Fruit fly (Drosophila melanogaster) ovary, adult (tissue): ENCODE measurements around the gene fws.

Source experiments
- CG17801 ChIP-seq: fragments of 200-800 bp; optimal IDR thresholded peaks from 2 replicates; lab custom pipeline; 2019; ENCODE audit warnings: missing biosample characterization, mild to moderate bottlenecking, missing genetic modification characterization, moderate library complexity; ENCODE audit not compliant: partially characterized antibody

The fws gene

dm6 chr2L:17480943-17481580, at the start of gene fws, which contains the start of gene Lamtor3:
TSS of gene fws (minus strand) at chr2L:17481029.
TSS of gene Lamtor3 (plus strand) at chr2L:17481231.
- peak; percentile 96 for TF ChIP-seq CG17801 (GFP tag; lab: Kevin White, UChicago)

dm6 chr2L:17529022-17529421, 48.2 kb upstream of the fws start, which contains the start of gene CG15144:
TSS of gene CG15144 (minus strand) at chr2L:17529122.
- no peak for TF ChIP-seq CG17801 (GFP tag; lab: Kevin White, UChicago)

- no peak for TF ChIP-seq CG17801 (GFP tag; lab: Kevin White, UChicago)
These were observed 43.6 kb upstream of the fws start, which contains the start of gene CG15143 for dm6 chr2L:17524449-17524848. TSS of gene CG15143 (minus strand) at chr2L:17524549.

dm6 chr2L:17514090-17514715, 33.4 kb upstream of the fws start:
- TF ChIP-seq CG17801 (GFP tag; lab: Kevin White, UChicago) = no peak

dm6 chr2L:17500946-17501451, 20.2 kb upstream of the fws start, which contains the start of the genes mEFTs and Dhc36C:
TSS of gene mEFTs (minus strand) at chr2L:17501106.
TSS of gene Dhc36C (plus strand) at chr2L:17501401.
- no peak for TF ChIP-seq CG17801 (GFP tag; lab: Kevin White, UChicago)

- TF ChIP-seq CG17801 (GFP tag; lab: Kevin White, UChicago) = no peak
These were observed 17.9 kb upstream of the fws start, which contains the start of gene CG15142 for dm6 chr2L:17498721-17499120. TSS of gene CG15142 (minus strand) at chr2L:17498821.

dm6 chr2L:17497108-17497507, 16.3 kb upstream of the fws start, which contains the start of gene qua:
TSS of gene qua (minus strand) at chr2L:17497208.
- TF ChIP-seq CG17801 (GFP tag; lab: Kevin White, UChicago) = no peak

dm6 chr2L:17495759-17496158, 14.9 kb upstream of the fws start:
- no peak for TF ChIP-seq CG17801 (GFP tag; lab: Kevin White, UChicago)

dm6 chr2L:17492680-17493079, 11.9 kb upstream of the fws start:
- no peak for TF ChIP-seq CG17801 (GFP tag; lab: Kevin White, UChicago)

- TF ChIP-seq CG17801 (GFP tag; lab: Kevin White, UChicago) = no peak
These were observed 5.4 kb upstream of the fws start, which contains the start of gene CG43220 for dm6 chr2L:17486264-17486663. TSS of gene CG43220 (plus strand) at chr2L:17486564.

- no peak for TF ChIP-seq CG17801 (GFP tag; lab: Kevin White, UChicago)
These were observed 4.6 kb upstream of the fws start, which contains the start of the genes CG43221 and CG43645 for dm6 chr2L:17485457-17485856. TSS of gene CG43221 (plus strand) at chr2L:17485757. TSS of gene CG43645 (plus strand) at chr2L:17485757.

- peak; percentile 84 for TF ChIP-seq CG17801 (GFP tag; lab: Kevin White, UChicago)
These were observed 3.3 kb upstream of the fws start, which contains the start of the genes GCS2beta and CG5131 for dm6 chr2L:17484174-17484573. TSS of gene GCS2beta (minus strand) at chr2L:17484307. TSS of gene CG5131 (plus strand) at chr2L:17484501.

- TF ChIP-seq CG17801 (GFP tag; lab: Kevin White, UChicago) = peak; percentile 15
These were observed 3.1 kb downstream of the fws start, which contains the start of gene cass for dm6 chr2L:17477710-17478109. TSS of gene cass (minus strand) at chr2L:17477888.

- TF ChIP-seq CG17801 (GFP tag; lab: Kevin White, UChicago) = no peak
These were observed 8.0 kb downstream of the fws start, which contains the start of gene BicD for dm6 chr2L:17472582-17473524. TSS of gene BicD (minus strand) at chr2L:17473215.
